Worm (Caenorhabditis elegans): Measurements from ENCODE around the gene ZK632.12.

Gene ZK632.12

ce11 chrIII:9782011-9782436, 48.6 kb upstream of the ZK632.12 start, which contains the start of gene vha-2 (continued):
- TF ChIP-seq rcor-1 (GFP tag; IDR thresholded peaks at IDR 0.05) (no peak), gei-17 (GFP tag; optimal IDR thresholded peaks at IDR 0.05) (no peak), F57C9.4 (tag; optimal IDR thresholded peaks at IDR 0.05) (no peak), lir-1 (GFP tag; conservative IDR thresholded peaks at IDR 0.05) (no peak), ceh-91 (GFP tag; IDR thresholded peaks at IDR 0.05) (no peak), hlh-26 (GFP tag; conservative IDR thresholded peaks at IDR 0.05) (no peak), nfya-2 (GFP tag; IDR thresholded peaks at IDR 0.05) (peak; percentile 25; the same call in 1 of the 2 replicates), sptf-2 (GFP tag; optimal IDR thresholded peaks at IDR 0.05) (no peak), hlh-12 (tag; optimal IDR thresholded peaks at IDR 0.05) (no peak), ama-1 (optimal IDR thresholded peaks at IDR 0.05) (no peak), ama-1 (GFP tag; optimal IDR thresholded peaks at IDR 0.05) (peak in 1 of 2 experiments; percentile 10), nhr-80 (tag; optimal IDR thresholded peaks at IDR 0.05) (no peak), madf-8 (GFP tag; conservative IDR thresholded peaks at IDR 0.05) (no peak), F55B11.4 (tag; optimal IDR thresholded peaks at IDR 0.05; ENCODE audit: borderline replicate concordance, insufficient read depth) (no peak), lsy-27 (tag; optimal IDR thresholded peaks at IDR 0.05; ENCODE audit: borderline replicate concordance, insufficient read depth) (no peak), fkh-3 (tag; optimal IDR thresholded peaks at IDR 0.05) (no peak), T07F8.4 (tag; optimal IDR thresholded peaks at IDR 0.05) (no peak), snpc-3.4 (tag; optimal IDR thresholded peaks at IDR 0.05) (no peak), F37B4.10 (GFP tag; IDR thresholded peaks at IDR 0.05) (no peak), tbp1 (GFP tag; optimal IDR thresholded peaks at IDR 0.05) (peak; percentile 31), nfyb-1 (GFP tag; IDR thresholded peaks at IDR 0.05) (peak; percentile 77), F49E8.2 (tag; optimal IDR thresholded peaks at IDR 0.05; ENCODE audit: insufficient read depth) (peak; percentile 54), tlf-1 (GFP tag; optimal IDR thresholded peaks at IDR 0.05) (peak; percentile 76), mel-28 (tag; optimal IDR thresholded peaks at IDR 0.05; ENCODE audit: borderline replicate concordance) (no peak), dox-1 (GFP tag; IDR thresholded peaks at IDR 0.05) (peak; percentile 31), let-607 (tag; optimal IDR thresholded peaks at IDR 0.05) (peak in 1 of 2 experiments; percentile 30), madf-6 (GFP tag; IDR thresholded peaks at IDR 0.05) (peak; percentile 57), mes-4 (tag; optimal IDR thresholded peaks at IDR 0.05) (no peak), him-1 (tag; optimal IDR thresholded peaks at IDR 0.05) (no peak), bed-2 (GFP tag; IDR thresholded peaks at IDR 0.05) (no peak), pbrm-1 (GFP tag; IDR thresholded peaks at IDR 0.05) (peak; percentile 75), egl-18 (GFP tag; IDR thresholded peaks at IDR 0.05) (no peak), F39B2.1 (GFP tag; IDR thresholded peaks at IDR 0.05) (no peak)

ce11 chrIII:9782483-9783081, 48.0 kb upstream of the ZK632.12 start, which contains the start of gene R10E11.6:
R10E11.6 (plus strand) TSS chrIII:9783006.
- TF ChIP-seq rec-8 (tag; optimal IDR thresholded peaks at IDR 0.05), result peak in 1 of 2 experiments; percentile 19
- TF ChIP-seq madf-6 (GFP tag; IDR thresholded peaks at IDR 0.05), result no peak

- TF ChIP-seq let-607 (tag; optimal IDR thresholded peaks at IDR 0.05) (peak; percentile 21 to 35), gei-17 (GFP tag; optimal IDR thresholded peaks at IDR 0.05) (peak; percentile 3), C06A6.2 (GFP tag; conservative IDR thresholded peaks at IDR 0.05) (no peak), ekl-4 (GFP tag; IDR thresholded peaks at IDR 0.05) (peak; percentile 17; the same call in 1 of the 2 replicates), F37B4.10 (GFP tag; IDR thresholded peaks at IDR 0.05) (no peak), F57A8.1 (GFP tag; optimal IDR thresholded peaks at IDR 0.05) (no peak), hrde-1 (tag; optimal IDR thresholded peaks at IDR 0.05; ENCODE audit: borderline replicate concordance) (peak; percentile 6), Y53F4B.3 (GFP tag; IDR thresholded peaks at IDR 0.05) (no peak), bed-1 (GFP tag; IDR thresholded peaks at IDR 0.05) (0 out of 2 replicates have a peak, but pooled peaks have one; percentile 14), lin-35 (GFP tag; optimal IDR thresholded peaks at IDR 0.05) (peak in 1 of 3 experiments; percentile 57), snpc-3.4 (tag; optimal IDR thresholded peaks at IDR 0.05) (no peak), rcor-1 (GFP tag; IDR thresholded peaks at IDR 0.05) (no peak), atf-7 (tag; optimal IDR thresholded peaks at IDR 0.05) (peak; percentile 61), pbrm-1 (GFP tag; IDR thresholded peaks at IDR 0.05) (0 out of 2 replicates have a peak, but pooled peaks have one; percentile 15), rpc-1 (optimal IDR thresholded peaks at IDR 0.05) (no peak), rpc-1 (tag; optimal IDR thresholded peaks at IDR 0.05) (no peak), B0019.2 (GFP tag; conservative IDR thresholded peaks at IDR 0.05) (no peak)
These were observed 47.4 kb upstream of the ZK632.12 start for ce11 chrIII:9783133-9783590.

Measured in whole organism, young adult.